Worm (Caenorhabditis elegans): Measurements from ENCODE around the gene lin-14.

The lin-14 gene

ce11 chrX:11469600-11469999 is 4.2 kb downstream of the lin-14 start (continued):
- TF ChIP-seq elt-3 (tag; optimal IDR thresholded peaks at IDR 0.05) (no peak), elt-2 (tag; optimal IDR thresholded peaks at IDR 0.05) (peak; percentile 87), lin-15B (tag; optimal IDR thresholded peaks at IDR 0.05) (no peak), R02D3.7 (tag; optimal IDR thresholded peaks at IDR 0.05) (no peak), ztf-4 (tag; optimal IDR thresholded peaks at IDR 0.05) (no peak), jun-1 (tag; optimal IDR thresholded peaks at IDR 0.05) (peak; percentile 33), sea-2 (GFP tag; optimal IDR thresholded peaks at IDR 0.05) (no peak), lin-39 (tag; optimal IDR thresholded peaks at IDR 0.05) (no peak), ceh-82 (tag; optimal IDR thresholded peaks at IDR 0.05) (no peak), ama-1 (optimal IDR thresholded peaks at IDR 0.05) (no peak), elt-1 (tag; optimal IDR thresholded peaks at IDR 0.05) (peak; percentile 38), unc-39 (tag; optimal IDR thresholded peaks at IDR 0.05) (no peak), nhr-237 (tag; optimal IDR thresholded peaks at IDR 0.05) (no peak), ceh-9 (tag; optimal IDR thresholded peaks at IDR 0.05) (no peak), aly-2 (tag; optimal IDR thresholded peaks at IDR 0.05) (no peak), nhr-28 (tag; optimal IDR thresholded peaks at IDR 0.05) (no peak), skn-1 (tag; optimal IDR thresholded peaks at IDR 0.05) (no peak), ceh-28 (tag; optimal IDR thresholded peaks at IDR 0.05) (no peak), ztf-11 (tag; optimal IDR thresholded peaks at IDR 0.05) (no peak)

- TF ChIP-seq pha-4 (tag; optimal IDR thresholded peaks at IDR 0.05) (peak; percentile 99), nhr-23 (tag; optimal IDR thresholded peaks at IDR 0.05) (peak; percentile 19), nhr-12 (tag; optimal IDR thresholded peaks at IDR 0.05) (no peak)
Observed at ce11 chrX:11471409-11471808, 6.0 kb downstream of the lin-14 start.

- TF ChIP-seq zag-1 (tag; optimal IDR thresholded peaks at IDR 0.05) (peak; percentile 40), pqm-1 (tag; optimal IDR thresholded peaks at IDR 0.05) (no peak), snpc-4 (tag; optimal IDR thresholded peaks at IDR 0.05) (peak; percentile 67), elt-1 (tag; optimal IDR thresholded peaks at IDR 0.05) (peak; percentile 18), ama-1 (optimal IDR thresholded peaks at IDR 0.05) (peak; percentile 66), ztf-11 (tag; optimal IDR thresholded peaks at IDR 0.05) (no peak), nhr-77 (tag; optimal IDR thresholded peaks at IDR 0.05) (no peak), nhr-12 (tag; optimal IDR thresholded peaks at IDR 0.05) (no peak), nhr-28 (tag; optimal IDR thresholded peaks at IDR 0.05) (no peak), nhr-43 (tag; optimal IDR thresholded peaks at IDR 0.05; ENCODE audit: poor library complexity, severe bottlenecking) (peak; percentile 24), fkh-10 (GFP tag; optimal IDR thresholded peaks at IDR 0.05) (peak; percentile 26), lin-15B (tag; optimal IDR thresholded peaks at IDR 0.05) (peak; percentile 8), pha-4 (tag; optimal IDR thresholded peaks at IDR 0.05) (no peak), lin-39 (tag; optimal IDR thresholded peaks at IDR 0.05) (peak; percentile 91), nhr-67 (tag; optimal IDR thresholded peaks at IDR 0.05) (no peak), jun-1 (tag; optimal IDR thresholded peaks at IDR 0.05) (peak; percentile 71), elt-3 (tag; optimal IDR thresholded peaks at IDR 0.05) (no peak), nhr-25 (tag; optimal IDR thresholded peaks at IDR 0.05) (no peak), elt-2 (tag; optimal IDR thresholded peaks at IDR 0.05) (peak; percentile 27), fkh-2 (tag; optimal IDR thresholded peaks at IDR 0.05) (no peak), hmg-11 (tag; optimal IDR thresholded peaks at IDR 0.05) (peak; percentile 34), ceh-28 (tag; optimal IDR thresholded peaks at IDR 0.05) (no peak), egl-5 (tag; optimal IDR thresholded peaks at IDR 0.05) (peak; percentile 47), mdl-1 (tag; optimal IDR thresholded peaks at IDR 0.05) (peak; percentile 77), lsy-12 (tag; optimal IDR thresholded peaks at IDR 0.05) (peak; percentile 33), nhr-23 (tag; optimal IDR thresholded peaks at IDR 0.05) (peak; percentile 34), unc-62 (GFP tag; optimal IDR thresholded peaks at IDR 0.05) (peak; percentile 46), fos-1 (tag; optimal IDR thresholded peaks at IDR 0.05) (no peak), ceh-9 (tag; optimal IDR thresholded peaks at IDR 0.05) (no peak), eor-1 (tag; optimal IDR thresholded peaks at IDR 0.05) (no peak), ceh-82 (tag; optimal IDR thresholded peaks at IDR 0.05) (no peak), daf-12 (tag; optimal IDR thresholded peaks at IDR 0.05) (no peak), mml-1 (tag; optimal IDR thresholded peaks at IDR 0.05) (no peak), nhr-76 (tag; optimal IDR thresholded peaks at IDR 0.05) (no peak), nhr-237 (tag; optimal IDR thresholded peaks at IDR 0.05) (no peak), R02D3.7 (tag; optimal IDR thresholded peaks at IDR 0.05) (no peak), nfya-1 (tag; optimal IDR thresholded peaks at IDR 0.05; ENCODE audit: insufficient read depth) (peak; percentile 73), nhr-11 (tag; optimal IDR thresholded peaks at IDR 0.05) (no peak), sea-2 (GFP tag; optimal IDR thresholded peaks at IDR 0.05) (no peak), ztf-4 (tag; optimal IDR thresholded peaks at IDR 0.05) (no peak), aly-2 (tag; optimal IDR thresholded peaks at IDR 0.05) (no peak), skn-1 (tag; optimal IDR thresholded peaks at IDR 0.05) (peak; percentile 69), tbx-2 (tag; optimal IDR thresholded peaks at IDR 0.05) (peak; percentile 32), unc-39 (tag; optimal IDR thresholded peaks at IDR 0.05) (no peak), ceh-16 (tag; optimal IDR thresholded peaks at IDR 0.05) (no peak), ZK546.5 (tag; optimal IDR thresholded peaks at IDR 0.05) (no peak), egl-27 (tag; optimal IDR thresholded peaks at IDR 0.05) (peak; percentile 4)
Observed at ce11 chrX:11471893-11472292, 6.5 kb downstream of the lin-14 start.

Data from whole organism, L3 larva.